Worm (Caenorhabditis elegans) whole organism, L4/young adult: Measurements from ENCODE around the gene F49C12.5.

ENCODE experiments used
- dao-5 ChIP-seq: sonication (generic microtip); optimal IDR thresholded peaks from 2 replicates; lab custom pipeline; 2016; ENCODE audit warnings: missing genotype, missing genetic modification characterization, moderate library complexity, missing compliant biosample characterization
- him-1 ChIP-seq: sonication (generic microtip); optimal IDR thresholded peaks from 2 replicates; lab custom pipeline; 2016; ENCODE audit warnings: missing genotype, missing genetic modification reagents, missing genetic modification characterization, missing compliant biosample characterization

- no peak for TF ChIP-seq dao-5
- TF ChIP-seq him-1 (tag; lab: Kevin White, UChicago) = no peak
Observed at ce11 chrIV:9316068-9316681, 11.5 kb downstream of the F49C12.5 start, which contains the start of the genes F49C12.9 and rpn-7.
